Worm (Caenorhabditis elegans): ENCODE measurements around the gene C27A7.3.
"Not testable (repeated sequence)": the region's sequence is repeated elsewhere in the genome, so short reads cannot be mapped to it uniquely, and the experiment has no call there.

Gene C27A7.3

DNA sequence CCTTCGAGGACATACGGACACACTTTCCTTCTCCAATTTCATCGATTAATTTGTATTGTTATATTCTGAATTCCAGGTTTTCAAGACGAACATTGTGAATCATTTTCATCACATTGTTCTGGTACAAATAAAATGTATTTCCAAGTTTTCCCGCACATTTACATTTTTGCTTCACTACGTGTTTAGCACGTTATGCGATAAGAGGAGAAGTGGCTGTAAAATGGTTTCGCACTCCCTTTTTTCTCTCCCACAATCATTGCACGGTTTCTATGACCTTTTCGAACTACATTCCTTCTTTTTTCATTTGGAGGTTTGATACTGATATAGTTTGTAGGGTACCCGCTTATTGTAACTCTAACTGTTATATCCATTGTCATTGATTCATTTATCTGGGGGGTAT, 27.0 kb upstream of the C27A7.3 start:
- TF ChIP-seq ztf-29 (GFP tag; IDR thresholded peaks at IDR 0.05) (no peak), ref-1 (GFP tag; conservative IDR thresholded peaks at IDR 0.05) (no peak), T22C8.4 (GFP tag; IDR thresholded peaks at IDR 0.05) (no peak), klf-2 (GFP tag; conservative IDR thresholded peaks at IDR 0.05) (no peak), tab-1 (GFP tag; IDR thresholded peaks at IDR 0.05) (no peak), med-1 (GFP tag; optimal IDR thresholded peaks at IDR 0.05; ENCODE audit: insufficient read depth) (no peak), ztf-23 (GFP tag; IDR thresholded peaks at IDR 0.05) (no peak), flt-1 (GFP tag; IDR thresholded peaks at IDR 0.05) (no peak), cog-1 (tag; optimal IDR thresholded peaks at IDR 0.05) (no peak)

ce11 chrV:12114693-12115092, 26.0 kb upstream of the C27A7.3 start, which contains the start of gene spin-1:
TSS of gene spin-1 (plus strand) at chrV:12114993.
- no peak for TF ChIP-seq cog-1 (tag; optimal IDR thresholded peaks at IDR 0.05)
- no peak for TF ChIP-seq T22C8.4 (GFP tag; IDR thresholded peaks at IDR 0.05)
- TF ChIP-seq med-1 (GFP tag; optimal IDR thresholded peaks at IDR 0.05; ENCODE audit: insufficient read depth) = no peak
- TF ChIP-seq flt-1 (GFP tag; IDR thresholded peaks at IDR 0.05) = no peak
- no peak for TF ChIP-seq ztf-29 (GFP tag; IDR thresholded peaks at IDR 0.05)
- TF ChIP-seq ztf-23 (GFP tag; IDR thresholded peaks at IDR 0.05) = no peak
- TF ChIP-seq klf-2 (GFP tag; conservative IDR thresholded peaks at IDR 0.05) = no peak
- TF ChIP-seq ref-1 (GFP tag; conservative IDR thresholded peaks at IDR 0.05) = no peak
- no peak for TF ChIP-seq tab-1 (GFP tag; IDR thresholded peaks at IDR 0.05)

ce11 chrV:12115150-12115549, 25.6 kb upstream of the C27A7.3 start:
- no peak for TF ChIP-seq cog-1 (tag; optimal IDR thresholded peaks at IDR 0.05)
- no peak for TF ChIP-seq ztf-29 (GFP tag; IDR thresholded peaks at IDR 0.05)
- TF ChIP-seq flt-1 (GFP tag; IDR thresholded peaks at IDR 0.05) = no peak
- TF ChIP-seq T22C8.4 (GFP tag; IDR thresholded peaks at IDR 0.05) = no peak
- no peak for TF ChIP-seq ref-1 (GFP tag; conservative IDR thresholded peaks at IDR 0.05)
- no peak for TF ChIP-seq klf-2 (GFP tag; conservative IDR thresholded peaks at IDR 0.05)
- no peak for TF ChIP-seq med-1 (GFP tag; optimal IDR thresholded peaks at IDR 0.05; ENCODE audit: insufficient read depth)
- no peak for TF ChIP-seq ztf-23 (GFP tag; IDR thresholded peaks at IDR 0.05)
- TF ChIP-seq tab-1 (GFP tag; IDR thresholded peaks at IDR 0.05) = no peak

- TF ChIP-seq cog-1 (tag; optimal IDR thresholded peaks at IDR 0.05) (no peak), med-1 (GFP tag; optimal IDR thresholded peaks at IDR 0.05; ENCODE audit: insufficient read depth) (no peak), flt-1 (GFP tag; IDR thresholded peaks at IDR 0.05) (no peak), klf-2 (GFP tag; conservative IDR thresholded peaks at IDR 0.05) (no peak), ztf-23 (GFP tag; IDR thresholded peaks at IDR 0.05) (no peak), T22C8.4 (GFP tag; IDR thresholded peaks at IDR 0.05) (no peak), ztf-29 (GFP tag; IDR thresholded peaks at IDR 0.05) (no peak), tab-1 (GFP tag; IDR thresholded peaks at IDR 0.05) (no peak), ref-1 (GFP tag; conservative IDR thresholded peaks at IDR 0.05) (no peak)
Observed at ce11 chrV:12117567-12118053, 23.1 kb upstream of the C27A7.3 start, which contains the start of gene C13C4.8. TSS of gene C13C4.8 (plus strand) at chrV:12118003.

ce11 chrV:12120381-12120780, 20.3 kb upstream of the C27A7.3 start, which contains the start of gene C13C4.7:
TSS of gene C13C4.7 (minus strand) at chrV:12120481.
- no peak for TF ChIP-seq med-1 (GFP tag; optimal IDR thresholded peaks at IDR 0.05; ENCODE audit: insufficient read depth)

DNA sequence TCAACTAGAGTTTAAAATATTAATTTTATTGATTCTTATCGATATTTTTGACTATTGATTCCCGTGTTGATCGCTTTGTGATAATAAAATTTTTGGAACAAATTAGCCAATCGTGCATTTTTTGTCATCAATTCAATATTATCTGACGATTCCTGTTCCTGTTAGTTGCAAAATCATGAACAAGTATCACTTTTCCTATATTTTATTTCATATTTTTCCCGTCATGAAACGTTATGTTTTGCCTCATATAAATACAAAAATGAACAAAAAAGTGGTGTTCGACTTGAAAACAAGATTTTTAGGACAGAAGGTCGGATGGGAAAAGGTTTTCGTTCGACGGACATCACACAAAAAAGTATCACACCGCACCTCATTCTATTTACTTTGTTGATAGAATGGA, 19.5 kb upstream of the C27A7.3 start, which contains the start of gene C13C4.6:
C13C4.6 (plus strand) TSS at position 301 of the 400 bp plus-strand sequence.
- TF ChIP-seq med-1 (GFP tag; optimal IDR thresholded peaks at IDR 0.05; ENCODE audit: insufficient read depth) (no peak), T22C8.4 (GFP tag; IDR thresholded peaks at IDR 0.05) (no peak), klf-2 (GFP tag; conservative IDR thresholded peaks at IDR 0.05) (no peak), tab-1 (GFP tag; IDR thresholded peaks at IDR 0.05) (no peak), ref-1 (GFP tag; conservative IDR thresholded peaks at IDR 0.05) (no peak), ztf-23 (GFP tag; IDR thresholded peaks at IDR 0.05) (no peak)

DNA sequence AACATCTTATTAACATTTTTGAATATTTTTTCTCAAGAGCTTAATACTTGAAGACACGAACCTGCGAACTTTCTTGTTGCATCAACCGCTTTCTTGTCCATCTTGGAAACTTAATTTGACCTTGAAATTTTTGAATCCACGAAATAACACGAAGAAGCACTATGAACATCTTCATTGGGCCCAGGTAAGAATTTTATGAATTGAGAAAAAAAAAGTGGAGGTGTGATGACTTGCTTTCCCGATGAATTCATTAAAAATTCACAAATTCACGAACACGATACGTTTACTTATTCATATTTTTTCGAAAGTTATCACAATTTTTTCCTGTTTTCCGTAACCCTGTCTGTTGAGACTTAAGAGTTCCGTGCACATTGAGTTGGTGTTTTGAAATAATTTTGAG, 10.0 kb upstream of the C27A7.3 start, which contains the start of gene C27A7.6:
C27A7.6 (minus strand) TSS at position 101 of the 400 bp plus-strand sequence.
- not testable (repeated sequence) for TF ChIP-seq klf-2 (GFP tag; conservative IDR thresholded peaks at IDR 0.05); ztf-23 (GFP tag; IDR thresholded peaks at IDR 0.05); cog-1 (tag; optimal IDR thresholded peaks at IDR 0.05)

DNA sequence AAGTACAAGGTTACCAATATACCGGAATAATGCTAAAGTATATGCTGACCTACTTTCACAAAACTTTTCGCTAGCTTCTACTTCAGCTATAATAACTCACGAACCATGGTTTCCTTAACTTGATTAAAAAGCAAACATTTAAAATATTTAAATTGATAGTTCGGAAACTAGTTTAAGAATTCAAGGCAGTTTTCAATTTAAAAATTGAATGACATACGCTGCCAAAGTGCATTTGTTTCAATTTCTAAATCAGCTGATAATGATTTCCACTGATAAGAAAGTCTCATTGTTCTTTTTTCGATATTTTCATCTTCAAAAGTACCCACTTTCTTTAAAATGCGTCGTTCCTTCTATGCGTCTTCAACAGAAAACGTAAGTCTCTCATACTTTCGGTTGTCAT, 9.6 kb upstream of the C27A7.3 start, which contains the start of gene enpp-1:
enpp-1 (plus strand) TSS at position 301 of the 400 bp plus-strand sequence.
- not testable (repeated sequence) for TF ChIP-seq cog-1 (tag; optimal IDR thresholded peaks at IDR 0.05); tab-1 (GFP tag; IDR thresholded peaks at IDR 0.05); flt-1 (GFP tag; IDR thresholded peaks at IDR 0.05)

DNA sequence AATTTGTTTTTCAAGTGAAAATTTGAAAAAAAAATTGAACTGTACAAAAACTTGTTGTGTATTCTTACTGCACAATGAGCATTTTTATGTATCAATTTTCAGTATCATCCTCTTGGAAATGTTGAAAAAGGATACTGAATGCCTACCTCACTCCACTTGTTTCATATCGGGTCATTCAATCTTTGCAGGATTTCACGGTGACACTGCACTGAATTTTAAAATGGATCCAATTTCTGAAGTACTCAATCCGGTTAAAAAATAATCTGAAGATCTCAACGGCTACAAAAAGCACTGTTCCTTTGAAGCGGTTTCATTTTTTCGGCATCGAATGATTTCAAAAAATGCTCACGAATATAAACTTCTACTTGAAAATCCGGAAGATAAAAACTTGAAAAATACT, 2.8 kb upstream of the C27A7.3 start:
- TF ChIP-seq ztf-23 (GFP tag; IDR thresholded peaks at IDR 0.05) = no peak
- no peak for TF ChIP-seq cog-1 (tag; optimal IDR thresholded peaks at IDR 0.05)
- TF ChIP-seq klf-2 (GFP tag; conservative IDR thresholded peaks at IDR 0.05) = no peak
- no peak for TF ChIP-seq ztf-29 (GFP tag; IDR thresholded peaks at IDR 0.05)
- no peak for TF ChIP-seq ref-1 (GFP tag; conservative IDR thresholded peaks at IDR 0.05)
- no peak for TF ChIP-seq T22C8.4 (GFP tag; IDR thresholded peaks at IDR 0.05)
- TF ChIP-seq tab-1 (GFP tag; IDR thresholded peaks at IDR 0.05) = no peak
- no peak for TF ChIP-seq flt-1 (GFP tag; IDR thresholded peaks at IDR 0.05)
- TF ChIP-seq med-1 (GFP tag; optimal IDR thresholded peaks at IDR 0.05; ENCODE audit: insufficient read depth) = no peak

ce11 chrV:12150607-12151006, 9.9 kb downstream of the C27A7.3 start, which contains the start of gene che-11:
TSS of gene che-11 (minus strand) at chrV:12150707.
- TF ChIP-seq klf-2 (GFP tag; conservative IDR thresholded peaks at IDR 0.05) = no peak
- no peak for TF ChIP-seq med-1 (GFP tag; optimal IDR thresholded peaks at IDR 0.05; ENCODE audit: insufficient read depth)
- no peak for TF ChIP-seq cog-1 (tag; optimal IDR thresholded peaks at IDR 0.05)
- TF ChIP-seq ref-1 (GFP tag; conservative IDR thresholded peaks at IDR 0.05) = no peak
- no peak for TF ChIP-seq T22C8.4 (GFP tag; IDR thresholded peaks at IDR 0.05)
- no peak for TF ChIP-seq ztf-23 (GFP tag; IDR thresholded peaks at IDR 0.05)
- no peak for TF ChIP-seq tab-1 (GFP tag; IDR thresholded peaks at IDR 0.05)
- TF ChIP-seq flt-1 (GFP tag; IDR thresholded peaks at IDR 0.05) = no peak
- TF ChIP-seq ztf-29 (GFP tag; IDR thresholded peaks at IDR 0.05) = no peak
